Worm (Caenorhabditis elegans) whole organism, L3 larva: ENCODE data around the gene T20G5.9.

Source experiments
- ZK546.5 ChIP-seq: sonication (generic microtip); optimal IDR thresholded peaks from 2 replicates; lab custom pipeline; 2017; ENCODE audit warnings: missing biosample characterization, missing genetic modification characterization
- aly-2 ChIP-seq: fragments of 150-350 bp; optimal IDR thresholded peaks from 2 replicates; lab custom pipeline; 2014; ENCODE audit warnings: missing biosample characterization, missing genetic modification characterization
- ama-1 ChIP-seq: fragments of 150-350 bp; optimal IDR thresholded peaks from 2 replicates; lab custom pipeline; 2018
- ceh-16 ChIP-seq: sonication (generic microtip); optimal IDR thresholded peaks from 2 replicates; lab custom pipeline; 2017; ENCODE audit warnings: missing biosample characterization, missing genetic modification characterization
- ceh-82 ChIP-seq: fragments of 150-350 bp; optimal IDR thresholded peaks from 2 replicates; lab custom pipeline; 2014; ENCODE audit warnings: missing biosample characterization, missing genetic modification characterization
- ceh-9 ChIP-seq: sonication (generic microtip); optimal IDR thresholded peaks from 2 replicates; lab custom pipeline; 2018; ENCODE audit warnings: missing biosample characterization, missing genetic modification characterization
- daf-12 ChIP-seq: fragments of 150-350 bp; optimal IDR thresholded peaks from 2 replicates; lab custom pipeline; 2014; ENCODE audit warnings: missing biosample characterization, missing genetic modification reagents, missing genetic modification characterization
- egl-27 ChIP-seq: sonication (generic microtip); optimal IDR thresholded peaks from 4 replicates; lab custom pipeline; 2017; ENCODE audit warnings: missing biosample characterization, missing genetic modification reagents, missing genetic modification characterization
- egl-5 ChIP-seq: fragments of 150-350 bp; optimal IDR thresholded peaks from 2 replicates; lab custom pipeline; 2017; ENCODE audit warnings: missing biosample characterization, missing genetic modification reagents, missing genetic modification characterization, inconsistent platforms
- eor-1 ChIP-seq, 2 experiments: fragments of 150-350 bp; optimal IDR thresholded peaks; 2 replicates each; lab custom pipeline; 2014 to 2018; ENCODE audit warnings: missing biosample characterization in 2 of 2, missing genetic modification characterization in 2 of 2
- fkh-2 ChIP-seq: fragments of 150-350 bp; optimal IDR thresholded peaks from 2 replicates; lab custom pipeline; 2014; ENCODE audit warnings: missing biosample characterization, missing genetic modification reagents, missing genetic modification characterization
- fos-1 ChIP-seq: fragments of 150-350 bp; optimal IDR thresholded peaks from 2 replicates; lab custom pipeline; 2014; ENCODE audit warnings: missing biosample characterization, missing genetic modification characterization
- jun-1 ChIP-seq: fragments of 150-350 bp; optimal IDR thresholded peaks from 2 replicates; lab custom pipeline; 2014; ENCODE audit warnings: missing biosample characterization, missing genetic modification reagents, missing genetic modification characterization
- lin-15B ChIP-seq: fragments of 150-350 bp; optimal IDR thresholded peaks from 2 replicates; lab custom pipeline; 2014; ENCODE audit warnings: missing biosample characterization, missing genetic modification characterization
- lsy-12 ChIP-seq: sonication (generic microtip); optimal IDR thresholded peaks from 2 replicates; lab custom pipeline; 2016; ENCODE audit warnings: mild to moderate bottlenecking, missing genetic modification characterization, missing compliant biosample characterization
- mdl-1 ChIP-seq: fragments of 150-350 bp; optimal IDR thresholded peaks from 2 replicates; lab custom pipeline; 2014; ENCODE audit warnings: missing biosample characterization, missing genetic modification characterization
- mml-1 ChIP-seq: fragments of 150-350 bp; sonication (generic microtip); optimal IDR thresholded peaks from 3 replicates; lab custom pipeline; 2014; ENCODE audit warnings: missing biosample characterization, missing genetic modification characterization
- nfya-1 ChIP-seq: sonication (generic microtip); optimal IDR thresholded peaks from 2 replicates; lab custom pipeline; 2017; ENCODE audit warnings: missing genetic modification characterization, mild to moderate bottlenecking, missing compliant biosample characterization, antibody characterized with exemption, moderate library complexity; ENCODE audit not compliant: insufficient read depth
- nhr-11 ChIP-seq: fragments of 150-350 bp; optimal IDR thresholded peaks from 2 replicates; lab custom pipeline; 2014; ENCODE audit warnings: missing biosample characterization, missing genetic modification characterization
- nhr-12 ChIP-seq: fragments of 150-350 bp; optimal IDR thresholded peaks from 2 replicates; lab custom pipeline; 2014; ENCODE audit warnings: missing biosample characterization, missing genetic modification characterization
- nhr-23 ChIP-seq: fragments of 150-350 bp; optimal IDR thresholded peaks from 2 replicates; lab custom pipeline; 2014; ENCODE audit warnings: missing biosample characterization, missing genetic modification reagents, missing genetic modification characterization
- nhr-237 ChIP-seq: fragments of 150-350 bp; optimal IDR thresholded peaks from 2 replicates; lab custom pipeline; 2014; ENCODE audit warnings: missing biosample characterization, missing genetic modification characterization
- nhr-43 ChIP-seq: sonication (generic microtip); optimal IDR thresholded peaks from 2 replicates; lab custom pipeline; 2016; ENCODE audit warnings: mild to moderate bottlenecking, missing genetic modification characterization, missing compliant biosample characterization; ENCODE audit not compliant: poor library complexity, severe bottlenecking
- nhr-67 ChIP-seq: fragments of 150-350 bp; optimal IDR thresholded peaks from 2 replicates; lab custom pipeline; 2014; ENCODE audit warnings: missing biosample characterization, missing genetic modification characterization
- nhr-77 ChIP-seq: fragments of 150-350 bp; optimal IDR thresholded peaks from 2 replicates; lab custom pipeline; 2014; ENCODE audit warnings: missing biosample characterization, missing genetic modification characterization
- pqm-1 ChIP-seq: fragments of 150-350 bp; optimal IDR thresholded peaks from 2 replicates; lab custom pipeline; 2017; ENCODE audit warnings: missing biosample characterization, missing genetic modification characterization, inconsistent platforms
- sea-2 ChIP-seq: fragments of 150-350 bp; sonication (generic microtip); optimal IDR thresholded peaks from 4 replicates; lab custom pipeline; 2014; ENCODE audit warnings: missing biosample characterization, missing genetic modification reagents, missing genetic modification characterization
- unc-62 ChIP-seq: fragments of 150-350 bp; sonication (generic microtip); optimal IDR thresholded peaks from 4 replicates; lab custom pipeline; 2014; ENCODE audit warnings: missing biosample characterization, missing genetic modification reagents, missing genetic modification characterization
- ztf-11 ChIP-seq: fragments of 150-350 bp; optimal IDR thresholded peaks from 2 replicates; lab custom pipeline; 2014; ENCODE audit warnings: missing biosample characterization, missing genetic modification characterization

Gene T20G5.9

ce11 chrIII:10253334-10253733, 43.7 kb downstream of the T20G5.9 start:
- no peak for TF ChIP-seq nhr-11 (tag; lab: Kevin White, UChicago)
- TF ChIP-seq pqm-1 (tag; lab: Kevin White, UChicago), result no peak
- no peak for TF ChIP-seq ZK546.5 (tag; lab: Kevin White, UChicago)
- no peak for TF ChIP-seq lsy-12 (tag; lab: Kevin White, UChicago)
- no peak for TF ChIP-seq fkh-2 (tag; lab: Kevin White, UChicago)
- no peak for TF ChIP-seq mdl-1
- no peak for TF ChIP-seq fos-1 (tag; lab: Kevin White, UChicago)
- no peak for TF ChIP-seq nhr-12 (tag; lab: Kevin White, UChicago)
- TF ChIP-seq ceh-16 (tag; lab: Kevin White, UChicago), result no peak
- TF ChIP-seq eor-1 (tag; optimal IDR thresholded peaks at IDR 0.05; lab: Kevin White, UChicago), result no peak
- TF ChIP-seq ama-1 (lab: Kevin White, UChicago), result no peak
- no peak for TF ChIP-seq unc-62 (GFP tag; lab: Kevin White, UChicago)
- TF ChIP-seq nhr-67 (tag; lab: Kevin White, UChicago), result no peak
- no peak for TF ChIP-seq ztf-11 (tag; lab: Kevin White, UChicago)

ce11 chrIII:10254583-10254982, 44.9 kb downstream of the T20G5.9 start, which contains the start of gene R01H10.4:
Gene R01H10.4, plus strand, starts transcription at chrIII:10254818.
- TF ChIP-seq nhr-23 (tag; lab: Kevin White, UChicago), result peak; percentile 13
- TF ChIP-seq sea-2 (GFP tag; lab: Kevin White, UChicago), result no peak
- no peak for TF ChIP-seq lsy-12 (tag; lab: Kevin White, UChicago)
- TF ChIP-seq, all 47 proteins: peak for 1

- TF ChIP-seq daf-12 (tag; lab: Kevin White, UChicago), result no peak
- TF ChIP-seq mml-1 (tag; lab: Kevin White, UChicago), result no peak
- TF ChIP-seq egl-27 (tag; lab: Kevin White, UChicago), result no peak
- no peak for TF ChIP-seq nhr-67 (tag; lab: Kevin White, UChicago)
- no peak for TF ChIP-seq nfya-1
- TF ChIP-seq aly-2, result no peak
- no peak for TF ChIP-seq nhr-77
- no peak for TF ChIP-seq nhr-12 (tag; lab: Kevin White, UChicago)
- no peak for TF ChIP-seq ceh-82 (tag; lab: Kevin White, UChicago)
- no peak for TF ChIP-seq egl-5 (tag; lab: Kevin White, UChicago)
- no peak for TF ChIP-seq nhr-237 (tag; lab: Kevin White, UChicago)
- no peak for TF ChIP-seq lsy-12 (tag; lab: Kevin White, UChicago)
- TF ChIP-seq jun-1 (tag; lab: Kevin White, UChicago), result no peak
- no peak for TF ChIP-seq ceh-9 (tag; lab: Kevin White, UChicago)
- no peak for TF ChIP-seq eor-1 (tag; optimal IDR thresholded peaks at IDR 0.05; lab: Kevin White, UChicago)
- TF ChIP-seq pqm-1 (tag; lab: Kevin White, UChicago), result no peak
- no peak for TF ChIP-seq lin-15B (tag; lab: Kevin White, UChicago)
- no peak for TF ChIP-seq sea-2 (GFP tag; lab: Kevin White, UChicago)
- TF ChIP-seq nhr-43, result no peak
- TF ChIP-seq mdl-1, result no peak
These were observed 49.0 kb downstream of the T20G5.9 start, which contains the start of gene rip-1 for ce11 chrIII:10258641-10259040. Gene rip-1, minus strand, starts transcription at chrIII:10258741.
